Fruit fly (Drosophila melanogaster) whole organism, embryonic: Measurements from ENCODE around the gene mTor.

Experiments
- Ada2b ChIP-seq: fragments of 200-800 bp; sonication (Bioruptor generic); IDR thresholded peaks from 2 replicates; pipeline ENCODE4 v1.3.6; 2022; ENCODE audit warnings: missing biosample characterization, missing genetic modification characterization
- Atf6 ChIP-seq: fragments of 200-800 bp; sonication (Bioruptor generic); IDR thresholded peaks from 2 replicates; pipeline ENCODE4 v1.3.6; 2022; ENCODE audit warnings: missing biosample characterization, missing genetic modification characterization
- Awh ChIP-seq: fragments of 200-800 bp; sonication (Bioruptor generic); IDR thresholded peaks from 2 replicates; pipeline ENCODE4, ENCODE4 v1.3.6; 2022; ENCODE audit warnings: missing biosample characterization, missing genetic modification characterization
- CG10366 ChIP-seq: fragments of 200-800 bp; sonication (Bioruptor generic); IDR thresholded peaks from 2 replicates; pipeline ENCODE4 v1.3.6; 2022; ENCODE audit warnings: missing biosample characterization, missing genetic modification characterization
- CG12219 ChIP-seq: fragments of 200-800 bp; sonication (Bioruptor generic); optimal IDR thresholded peaks from 3 replicates; lab custom pipeline; 2018; ENCODE audit warnings: missing biosample characterization, mild to moderate bottlenecking, missing genetic modification characterization
- CG12659 ChIP-seq: fragments of 200-800 bp; sonication (Bioruptor generic); optimal IDR thresholded peaks from 3 replicates; lab custom pipeline; 2017; ENCODE audit warnings: mild to moderate bottlenecking, missing biosample characterization, missing genetic modification reagents, missing genetic modification characterization
- CG12769 ChIP-seq: fragments of 200-800 bp; sonication (Bioruptor generic); optimal IDR thresholded peaks from 2 replicates; lab custom pipeline; 2019; ENCODE audit warnings: missing biosample characterization, mild to moderate bottlenecking, missing genetic modification characterization, moderate library complexity
- CG15514 ChIP-seq: fragments of 200-800 bp; sonication (Bioruptor generic); optimal IDR thresholded peaks from 3 replicates; lab custom pipeline; 2017; ENCODE audit warnings: missing biosample characterization, missing genetic modification characterization, mild to moderate bottlenecking, moderate library complexity, missing genetic modification reagents
- CG18262 ChIP-seq: fragments of 200-800 bp; optimal IDR thresholded peaks from 3 replicates; lab custom pipeline; 2019; ENCODE audit warnings: missing biosample characterization, mild to moderate bottlenecking, missing genetic modification characterization, moderate library complexity
- CG2120 ChIP-seq: fragments of 200-800 bp; sonication (Bioruptor generic); optimal IDR thresholded peaks from 3 replicates; lab custom pipeline; 2016; ENCODE audit warnings: missing biosample characterization, missing genetic modification characterization
- CG2678 ChIP-seq: fragments of 200-800 bp; sonication (Bioruptor generic); optimal IDR thresholded peaks from 3 replicates; lab custom pipeline; 2019; ENCODE audit warnings: missing biosample characterization, mild to moderate bottlenecking, missing genetic modification characterization, moderate library complexity
- CG31365 ChIP-seq: fragments of 200-800 bp; sonication (Bioruptor generic); optimal IDR thresholded peaks from 2 replicates; lab custom pipeline; 2018; ENCODE audit warnings: missing biosample characterization, mild to moderate bottlenecking, missing genetic modification characterization
- CG3163 ChIP-seq: fragments of 200-800 bp; sonication (Bioruptor generic); optimal IDR thresholded peaks from 3 replicates; lab custom pipeline; 2016; ENCODE audit warnings: missing biosample characterization, missing genetic modification characterization
- CG33557 ChIP-seq: fragments of 200-800 bp; sonication (Bioruptor generic); optimal IDR thresholded peaks from 2 replicates; lab custom pipeline; 2019; ENCODE audit warnings: missing biosample characterization, mild to moderate bottlenecking, missing genetic modification characterization, moderate library complexity
- CG3847 ChIP-seq: fragments of 200-800 bp; sonication (Bioruptor generic); IDR thresholded peaks from 2 replicates; pipeline ENCODE4 v1.3.6; 2022; ENCODE audit warnings: missing biosample characterization, missing genetic modification characterization
- CG7987 ChIP-seq: fragments of 200-800 bp; sonication (Bioruptor generic); optimal IDR thresholded peaks from 2 replicates; lab custom pipeline; 2018; ENCODE audit warnings: missing biosample characterization, mild to moderate bottlenecking, missing genetic modification characterization, moderate library complexity
- D19B ChIP-seq: fragments of 200-800 bp; sonication (Bioruptor generic); optimal IDR thresholded peaks from 2 replicates; lab custom pipeline; 2017; ENCODE audit warnings: missing biosample characterization, mild to moderate bottlenecking, missing genetic modification characterization
- Dbx ChIP-seq: fragments of 200-800 bp; sonication (Bioruptor generic); IDR thresholded peaks from 3 replicates; pipeline ENCODE4 v1.3.6; 2022; ENCODE audit warnings: missing biosample characterization, missing genetic modification characterization
- Deaf1 ChIP-seq: fragments of 200-800 bp; optimal IDR thresholded peaks from 3 replicates; lab custom pipeline; 2019; ENCODE audit warnings: missing biosample characterization, mild to moderate bottlenecking, missing genetic modification characterization, moderate library complexity
- Doc3 ChIP-seq: fragments of 200-800 bp; sonication (Bioruptor generic); IDR thresholded peaks from 3 replicates; pipeline ENCODE4 v1.3.6; 2022; ENCODE audit warnings: missing biosample characterization, missing genetic modification characterization; ENCODE audit not compliant: partially characterized antibody
- ERR ChIP-seq: fragments of 200-800 bp; sonication (Bioruptor generic); optimal IDR thresholded peaks from 2 replicates; lab custom pipeline; 2016; ENCODE audit warnings: missing biosample characterization, missing genetic modification characterization
- Gug ChIP-seq: fragments of 200-800 bp; sonication (Bioruptor generic); IDR thresholded peaks from 4 replicates; pipeline ENCODE4 v1.3.6; 2022; ENCODE audit warnings: missing biosample characterization, missing genetic modification characterization
- Hmr ChIP-seq: fragments of 200-800 bp; sonication (Bioruptor generic); optimal IDR thresholded peaks from 3 replicates; lab custom pipeline; 2017; ENCODE audit warnings: mild to moderate bottlenecking, missing biosample characterization, missing genetic modification reagents, missing genetic modification characterization
- Hr3 ChIP-seq: fragments of 200-800 bp; sonication (Bioruptor generic); optimal IDR thresholded peaks from 3 replicates; lab custom pipeline; 2016; ENCODE audit warnings: missing biosample characterization, missing genetic modification characterization
- Lhr ChIP-seq: fragments of 200-800 bp; sonication (Bioruptor generic); optimal IDR thresholded peaks from 3 replicates; lab custom pipeline; 2017; ENCODE audit warnings: mild to moderate bottlenecking, missing biosample characterization, missing genetic modification reagents, missing genetic modification characterization
- MTF-1 ChIP-seq: fragments of 200-800 bp; sonication (Bioruptor generic); optimal IDR thresholded peaks from 2 replicates; lab custom pipeline; 2018; ENCODE audit warnings: missing biosample characterization, mild to moderate bottlenecking, missing genetic modification characterization, borderline replicate concordance
- Mes4 ChIP-seq: fragments of 200-800 bp; sonication (Bioruptor generic); optimal IDR thresholded peaks from 2 replicates; lab custom pipeline; 2016; ENCODE audit warnings: missing biosample characterization, missing genetic modification characterization
- Myb ChIP-seq: fragments of 200-800 bp; sonication (Bioruptor generic); optimal IDR thresholded peaks from 2 replicates; lab custom pipeline; 2016; ENCODE audit warnings: missing biosample characterization, missing genetic modification characterization
- Rfx ChIP-seq: fragments of 200-800 bp; sonication (Bioruptor generic); IDR thresholded peaks from 2 replicates; pipeline ENCODE4 v1.3.6; 2022; ENCODE audit warnings: missing biosample characterization, missing genetic modification characterization
- Side ChIP-seq: fragments of 200-800 bp; sonication (Bioruptor generic); optimal IDR thresholded peaks from 2 replicates; lab custom pipeline; 2016; ENCODE audit warnings: missing biosample characterization, missing genetic modification characterization
- Taf1 ChIP-seq: fragments of 200-800 bp; sonication (Bioruptor generic); IDR thresholded peaks from 2 replicates; pipeline ENCODE4 v1.3.6; 2022; ENCODE audit warnings: missing biosample characterization, missing genetic modification characterization
- Trl ChIP-seq, 3 experiments: fragments of >200 bp in 2 of 3; fragments of 200-800 bp in 1 of 3; sonication (Bioruptor generic) in 1 of 3; optimal IDR thresholded peaks; 2 replicates in 1 of 3; 3 replicates in 2 of 3; lab custom pipeline; 2016 to 2017; ENCODE audit warnings: missing biosample characterization in 1 of 3, missing genetic modification characterization in 1 of 3
- Xbp1 ChIP-seq: fragments of 200-800 bp; sonication (Bioruptor generic); optimal IDR thresholded peaks from 3 replicates; lab custom pipeline; 2016; ENCODE audit warnings: missing biosample characterization, mild to moderate bottlenecking, missing genetic modification characterization
- bsh ChIP-seq, 2 experiments: fragments of 200-800 bp; sonication (Bioruptor generic); optimal IDR thresholded peaks; 2 replicates each; lab custom pipeline; 2017 to 2018; ENCODE audit warnings: mild to moderate bottlenecking in 2 of 2, missing biosample characterization in 2 of 2, missing genetic modification characterization in 2 of 2, moderate library complexity in 1 of 2
- caup ChIP-seq: fragments of 200-800 bp; sonication (Bioruptor generic); optimal IDR thresholded peaks from 3 replicates; lab custom pipeline; 2017; ENCODE audit warnings: missing biosample characterization, mild to moderate bottlenecking, missing genetic modification characterization, moderate library complexity; ENCODE audit not compliant: severe bottlenecking
- cg ChIP-seq: fragments of 200-800 bp; sonication (Bioruptor generic); optimal IDR thresholded peaks from 3 replicates; lab custom pipeline; 2019; ENCODE audit warnings: missing biosample characterization, mild to moderate bottlenecking, missing genetic modification characterization, moderate library complexity
- dm ChIP-seq: fragments of 200-800 bp; sonication (Bioruptor generic); optimal IDR thresholded peaks from 3 replicates; lab custom pipeline; 2016; ENCODE audit warnings: missing biosample characterization, missing genetic modification characterization
- dmrt11E ChIP-seq: fragments of 200-800 bp; sonication (Bioruptor generic); optimal IDR thresholded peaks from 3 replicates; lab custom pipeline; 2018; ENCODE audit warnings: missing biosample characterization, mild to moderate bottlenecking, missing genetic modification characterization, moderate library complexity
- ems ChIP-seq: fragments of 200-800 bp; sonication (Bioruptor generic); optimal IDR thresholded peaks from 3 replicates; lab custom pipeline; 2016; ENCODE audit warnings: missing biosample characterization, missing genetic modification characterization
- ftz-f1 ChIP-seq: fragments of 200-800 bp; sonication (Bioruptor generic); optimal IDR thresholded peaks from 2 replicates; lab custom pipeline; 2016; ENCODE audit warnings: missing biosample characterization, missing genetic modification characterization
- her ChIP-seq: fragments of 200-800 bp; sonication (Bioruptor generic); optimal IDR thresholded peaks from 2 replicates; lab custom pipeline; 2016; ENCODE audit warnings: missing biosample characterization, missing genetic modification characterization
- ken ChIP-seq: fragments of 200-800 bp; sonication (Bioruptor generic); IDR thresholded peaks from 3 replicates; pipeline ENCODE4 v1.3.6; 2022; ENCODE audit warnings: missing biosample characterization, missing genetic modification characterization
- lmd ChIP-seq: fragments of 200-800 bp; sonication (Bioruptor generic); IDR thresholded peaks from 2 replicates; pipeline ENCODE4 v1.3.6; 2022; ENCODE audit warnings: missing biosample characterization, missing genetic modification characterization
- onecut ChIP-seq: fragments of 200-800 bp; sonication (Bioruptor generic); IDR thresholded peaks from 2 replicates; pipeline ENCODE4 v1.3.6; 2022; ENCODE audit warnings: missing biosample characterization, missing genetic modification characterization
- psq ChIP-seq: fragments of 200-800 bp; sonication (Bioruptor generic); optimal IDR thresholded peaks from 2 replicates; lab custom pipeline; 2017; ENCODE audit warnings: missing biosample characterization, missing genetic modification characterization
- repo ChIP-seq: fragments of 200-800 bp; sonication (Bioruptor generic); optimal IDR thresholded peaks from 2 replicates; lab custom pipeline; 2016; ENCODE audit warnings: missing biosample characterization, missing genetic modification characterization
- sens ChIP-seq: fragments of 200-800 bp; sonication (Bioruptor generic); peaks from one replicate; lab custom pipeline; 2016; ENCODE audit warnings: missing biosample characterization, missing genetic modification characterization
- slbo ChIP-seq: fragments of 200-800 bp; sonication (Bioruptor generic); IDR thresholded peaks from 2 replicates; pipeline ENCODE4 v1.3.6; 2022; ENCODE audit warnings: missing biosample characterization, missing genetic modification characterization
- sob ChIP-seq: fragments of 200-800 bp; sonication (Bioruptor generic); IDR thresholded peaks from 2 replicates; pipeline ENCODE4 v1.3.6; 2022; ENCODE audit warnings: missing biosample characterization, missing genetic modification characterization
- toy ChIP-seq: fragments of 200-800 bp; sonication (Bioruptor generic); IDR thresholded peaks from 2 replicates; pipeline ENCODE4 v1.3.6; 2022; ENCODE audit warnings: missing biosample characterization, missing genetic modification characterization

The mTor gene

DNA sequence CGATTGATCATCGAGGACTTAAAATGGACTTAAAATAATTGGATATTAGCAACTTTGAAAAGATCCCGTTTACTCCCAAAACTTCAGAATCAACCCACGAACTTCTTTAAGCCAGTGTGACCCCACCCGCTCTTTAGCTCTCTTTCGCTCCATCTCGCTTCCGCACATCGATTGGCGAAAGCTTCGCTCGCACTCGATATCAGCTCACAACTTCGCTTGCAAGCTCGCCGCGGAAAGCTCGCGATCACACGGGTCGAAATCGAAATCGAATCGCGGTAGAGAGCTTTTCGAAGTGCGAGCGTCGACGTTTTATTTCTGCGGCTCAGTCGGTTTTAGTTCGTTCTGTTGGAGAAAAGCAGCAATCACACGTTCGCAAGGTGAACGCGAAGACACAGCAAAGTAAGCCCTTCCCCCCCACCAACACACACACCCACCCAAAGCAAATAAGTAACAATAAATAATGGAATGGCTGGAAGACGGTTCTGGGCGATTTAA lies 30.2 kb upstream of the mTor start, which contains the start of gene Vha68-2 (continued):
- peak; percentile 52 for TF ChIP-seq Xbp1 (GFP tag; lab: Kevin White, UChicago)
- no peak for TF ChIP-seq cg (GFP tag; lab: Kevin White, UChicago)
- TF ChIP-seq CG15514: peak; percentile 84
- TF ChIP-seq ftz-f1 (GFP tag; lab: Kevin White, UChicago): peak; percentile 4
- TF ChIP-seq Doc3 (GFP tag; lab: Robert Waterston, UW): 0 out of 3 replicates have a peak, but pooled peaks have one; percentile 16
- no peak for TF ChIP-seq CG33557 (GFP tag; lab: Kevin White, UChicago)
- TF ChIP-seq CG3163: peak; percentile 39
- peak; percentile 71 for TF ChIP-seq CG7987 (GFP tag; lab: Kevin White, UChicago)
- TF ChIP-seq toy (GFP tag; lab: Robert Waterston, UW): no peak
- TF ChIP-seq Rfx (GFP tag; lab: Robert Waterston, UW): peak; percentile 85
- peak; percentile 67 for TF ChIP-seq Lhr (GFP tag; lab: Kevin White, UChicago)
- peak; percentile 8 for TF ChIP-seq CG31365
- TF ChIP-seq Dbx (GFP tag; lab: Robert Waterston, UW): peak; percentile 58; the same call in 2 of the 3 replicates
- no peak for TF ChIP-seq Hr3
- peak; percentile 20 for TF ChIP-seq ems (GFP tag; lab: Kevin White, UChicago)
- TF ChIP-seq onecut (GFP tag; lab: Robert Waterston, UW): peak; percentile 68
- TF ChIP-seq repo (GFP tag; lab: Kevin White, UChicago): peak; percentile 14
- TF ChIP-seq Awh: no peak; the same call in 1 of the 2 replicates
- TF ChIP-seq ken (GFP tag; lab: Robert Waterston, UW): peak; percentile 47; the same call in 1 of the 3 replicates
- TF ChIP-seq CG18262: no peak
- peak; percentile 86 for TF ChIP-seq CG12659 (GFP tag; lab: Kevin White, UChicago)
- TF ChIP-seq CG10366 (GFP tag; lab: Robert Waterston, UW): peak; percentile 58
- TF ChIP-seq Mes4 (GFP tag; lab: Kevin White, UChicago): peak; percentile 57
- no peak for TF ChIP-seq dmrt11E (tag; lab: Kevin White, UChicago)
- TF ChIP-seq ERR (GFP tag; lab: Kevin White, UChicago): no peak
- TF ChIP-seq her: peak; percentile 99
- peak; percentile 79 for TF ChIP-seq sens (GFP tag; lab: Kevin White, UChicago)
- TF ChIP-seq MTF-1 (GFP tag; lab: Kevin White, UChicago): no peak
- TF ChIP-seq Gug (GFP tag; lab: Robert Waterston, UW): no peak
- peak; percentile 17 for TF ChIP-seq psq
- peak; percentile 83 for TF ChIP-seq sob (GFP tag; lab: Robert Waterston, UW)
- peak; percentile 47 for TF ChIP-seq CG12219 (GFP tag; lab: Kevin White, UChicago)
- TF ChIP-seq Myb (GFP tag; lab: Kevin White, UChicago): peak; percentile 45
- peak; percentile 73 for TF ChIP-seq slbo (GFP tag; lab: Robert Waterston, UW)
- no peak for TF ChIP-seq Atf6 (GFP tag; lab: Robert Waterston, UW)
- TF ChIP-seq Side: peak; percentile 69
- TF ChIP-seq Deaf1: peak; percentile 67
- peak; percentile 11 for TF ChIP-seq CG2678
- TF ChIP-seq dm: peak; percentile 51
- no peak for TF ChIP-seq Taf1 (GFP tag; lab: Robert Waterston, UW)
- peak; percentile 39 to 42 for TF ChIP-seq bsh (GFP tag; optimal IDR thresholded peaks at IDR 0.05; lab: Kevin White, UChicago)
- TF ChIP-seq lmd: peak; percentile 59; the same call in 1 of the 2 replicates
- peak; percentile 57 for TF ChIP-seq CG12769 (tag; lab: Kevin White, UChicago)
- TF ChIP-seq D19B: no peak
- peak; percentile 71 for TF ChIP-seq CG3847
- no peak for TF ChIP-seq Trl (optimal IDR thresholded peaks at IDR 0.05; lab: Kevin White, UChicago)
- peak; percentile 77 for TF ChIP-seq Trl (GFP tag; optimal IDR thresholded peaks at IDR 0.05; lab: Kevin White, UChicago)
- TF ChIP-seq Ada2b (GFP tag; lab: Robert Waterston, UW): no peak; the same call in 1 of the 2 replicates
- peak; percentile 61 for TF ChIP-seq caup (GFP tag; lab: Kevin White, UChicago)
- TF ChIP-seq Hmr: peak; percentile 84
- peak; percentile 67 for TF ChIP-seq CG2120 (GFP tag; lab: Kevin White, UChicago)
